Fruit fly (Drosophila melanogaster) whole organism, embryonic: ENCODE measurements around the gene CG15528.
A peak's percentile ranks its signal among the peaks of the same experiment; 100 is the strongest.

Experiments
- ATbp ChIP-seq: fragments of 200-800 bp; sonication (Bioruptor generic); optimal IDR thresholded peaks from 2 replicates; lab custom pipeline; 2017; ENCODE audit warnings: missing biosample characterization, mild to moderate bottlenecking, missing genetic modification characterization, missing genetic modification reagents
- Adf1 ChIP-seq: fragments of 200-800 bp; sonication (Bioruptor generic); IDR thresholded peaks from 2 replicates; pipeline ENCODE4 v1.3.6; 2022; ENCODE audit warnings: missing biosample characterization, missing genetic modification characterization
- Bgb ChIP-seq: fragments of 200-800 bp; sonication (Bioruptor generic); IDR thresholded peaks from 2 replicates; pipeline ENCODE4 v1.3.6; 2022; ENCODE audit warnings: missing biosample characterization, missing genetic modification characterization; ENCODE audit not compliant: partially characterized antibody
- CG11247 ChIP-seq: fragments of 200-800 bp; sonication (Bioruptor generic); IDR thresholded peaks from 2 replicates; pipeline ENCODE4 v1.3.6; 2022; ENCODE audit warnings: missing biosample characterization, missing genetic modification characterization
- CG12299 ChIP-seq: fragments of 200-800 bp; sonication (Bioruptor generic); optimal IDR thresholded peaks from 2 replicates; lab custom pipeline; 2018; ENCODE audit warnings: missing biosample characterization, mild to moderate bottlenecking, missing genetic modification characterization
- CG12659 ChIP-seq: fragments of 200-800 bp; sonication (Bioruptor generic); optimal IDR thresholded peaks from 3 replicates; lab custom pipeline; 2017; ENCODE audit warnings: mild to moderate bottlenecking, missing biosample characterization, missing genetic modification reagents, missing genetic modification characterization
- CG12942 ChIP-seq: fragments of 200-800 bp; sonication (Bioruptor generic); optimal IDR thresholded peaks from 3 replicates; lab custom pipeline; 2016; ENCODE audit warnings: missing biosample characterization, missing genetic modification characterization
- CG13624 ChIP-seq: fragments of 200-800 bp; sonication (Bioruptor generic); optimal IDR thresholded peaks from 2 replicates; lab custom pipeline; 2016; ENCODE audit warnings: missing biosample characterization, missing genetic modification characterization
- CG14014 ChIP-seq: fragments of 200-800 bp; sonication (Bioruptor generic); IDR thresholded peaks from 2 replicates; pipeline ENCODE4 v1.3.6; 2022; ENCODE audit warnings: missing biosample characterization, missing genetic modification characterization
- CG14050 ChIP-seq: fragments of 200-800 bp; sonication (Bioruptor generic); IDR thresholded peaks from 3 replicates; pipeline ENCODE4 v1.3.6; 2022; ENCODE audit warnings: missing biosample characterization, missing genetic modification characterization
- CG18599 ChIP-seq: fragments of 200-800 bp; sonication (Bioruptor generic); optimal IDR thresholded peaks from 3 replicates; lab custom pipeline; 2017; ENCODE audit warnings: missing biosample characterization, missing genetic modification characterization, mild to moderate bottlenecking, moderate library complexity, missing genetic modification reagents
- CG18619 ChIP-seq: fragments of 200-800 bp; sonication (Bioruptor generic); optimal IDR thresholded peaks from 3 replicates; lab custom pipeline; 2017; ENCODE audit warnings: missing biosample characterization, mild to moderate bottlenecking, missing genetic modification characterization
- CG2199 ChIP-seq: fragments of 200-800 bp; sonication (Bioruptor generic); IDR thresholded peaks from 3 replicates; pipeline ENCODE4 v1.3.6; 2022; ENCODE audit warnings: missing biosample characterization, missing genetic modification characterization
- CG2202 ChIP-seq: fragments of 200-800 bp; sonication (Bioruptor generic); optimal IDR thresholded peaks from 2 replicates; lab custom pipeline; 2018; ENCODE audit warnings: missing biosample characterization, mild to moderate bottlenecking, missing genetic modification characterization
- CG4617 ChIP-seq: fragments of 200-800 bp; sonication (Bioruptor generic); optimal IDR thresholded peaks from 3 replicates; lab custom pipeline; 2016; ENCODE audit warnings: missing biosample characterization, missing genetic modification characterization, borderline replicate concordance
- CG7271 ChIP-seq: fragments of 200-800 bp; sonication (Bioruptor generic); optimal IDR thresholded peaks from 2 replicates; lab custom pipeline; 2018; ENCODE audit warnings: missing biosample characterization, mild to moderate bottlenecking, missing genetic modification characterization, moderate library complexity
- CG7357 ChIP-seq: fragments of 200-800 bp; sonication (Bioruptor generic); IDR thresholded peaks from 3 replicates; pipeline ENCODE4 v1.3.6; 2022; ENCODE audit warnings: missing biosample characterization, missing genetic modification characterization
- CG7556 ChIP-seq: fragments of 200-800 bp; sonication (Bioruptor generic); optimal IDR thresholded peaks from 2 replicates; lab custom pipeline; 2017; ENCODE audit warnings: missing biosample characterization, mild to moderate bottlenecking, missing genetic modification characterization
- CG7786 ChIP-seq: fragments of 200-800 bp; sonication (Bioruptor generic); optimal IDR thresholded peaks from 2 replicates; lab custom pipeline; 2016; ENCODE audit warnings: missing biosample characterization, missing genetic modification characterization
- CG7928 ChIP-seq: fragments of 200-800 bp; sonication (Bioruptor generic); optimal IDR thresholded peaks from 2 replicates; lab custom pipeline; 2017; ENCODE audit warnings: missing biosample characterization, mild to moderate bottlenecking, missing genetic modification characterization
- CG7963 ChIP-seq: fragments of 200-800 bp; sonication (Bioruptor generic); IDR thresholded peaks from 3 replicates; pipeline ENCODE4 v1.3.6; 2022; ENCODE audit warnings: missing biosample characterization, missing genetic modification characterization; ENCODE audit not compliant: partially characterized antibody
- CG8924 ChIP-seq: fragments of 200-800 bp; optimal IDR thresholded peaks from 3 replicates; lab custom pipeline; 2019; ENCODE audit warnings: missing biosample characterization, mild to moderate bottlenecking, missing genetic modification characterization, moderate library complexity
- CG9215 ChIP-seq: fragments of 200-800 bp; sonication (Bioruptor generic); IDR thresholded peaks from 2 replicates; pipeline ENCODE4 v1.3.6; 2022; ENCODE audit warnings: missing biosample characterization, missing genetic modification characterization
- CG9437 ChIP-seq: fragments of 200-800 bp; sonication (Bioruptor generic); optimal IDR thresholded peaks from 2 replicates; lab custom pipeline; 2018; ENCODE audit warnings: missing biosample characterization, mild to moderate bottlenecking, missing genetic modification characterization
- D ChIP-seq, 2 experiments: fragments of 200-800 bp in 1 of 2; fragments of >200 bp in 1 of 2; sonication (Bioruptor generic) in 1 of 2; optimal IDR thresholded peaks; 2 replicates in 1 of 2; 3 replicates in 1 of 2; lab custom pipeline; 2017; ENCODE audit warnings: mild to moderate bottlenecking in 1 of 2, missing biosample characterization in 1 of 2, missing genetic modification characterization in 1 of 2, missing genetic modification reagents in 1 of 2
- Dfd ChIP-seq, 2 experiments: fragments of >200 bp; optimal IDR thresholded peaks; 2 replicates each; lab custom pipeline; 2017; ENCODE audit warnings: missing biosample characterization in 2 of 2, missing genetic modification characterization in 2 of 2
- Dll ChIP-seq: fragments of 200-800 bp; sonication (Bioruptor generic); IDR thresholded peaks from 4 replicates; pipeline ENCODE4 v1.3.6; 2022; ENCODE audit warnings: missing biosample characterization, missing genetic modification characterization; ENCODE audit not compliant: partially characterized antibody
- Eip74EF ChIP-seq, 2 experiments: fragments of 200-800 bp in 1 of 2; fragments of >200 bp in 1 of 2; sonication (Bioruptor generic) in 1 of 2; optimal IDR thresholded peaks; 2 replicates each; lab custom pipeline; 2017 to 2019; ENCODE audit warnings: missing biosample characterization in 2 of 2, missing genetic modification characterization in 2 of 2, mild to moderate bottlenecking in 1 of 2, moderate library complexity in 1 of 2
- HLHmδ ChIP-seq: fragments of 200-800 bp; sonication (Bioruptor generic); optimal IDR thresholded peaks from 2 replicates; lab custom pipeline; 2018; ENCODE audit warnings: missing biosample characterization, mild to moderate bottlenecking, missing genetic modification characterization, moderate library complexity
- Hand ChIP-seq: fragments of 200-800 bp; sonication (Bioruptor generic); optimal IDR thresholded peaks from 2 replicates; lab custom pipeline; 2017; ENCODE audit warnings: mild to moderate bottlenecking, missing biosample characterization, missing genetic modification reagents, missing genetic modification characterization
- NfI ChIP-seq: fragments of 200-800 bp; sonication (Bioruptor generic); optimal IDR thresholded peaks from 3 replicates; lab custom pipeline; 2018; ENCODE audit warnings: missing biosample characterization, mild to moderate bottlenecking, missing genetic modification characterization, moderate library complexity
- Poxn ChIP-seq: fragments of 200-800 bp; sonication (Bioruptor generic); IDR thresholded peaks from 2 replicates; pipeline ENCODE4 v1.3.6; 2022; ENCODE audit warnings: missing biosample characterization, missing genetic modification characterization
- ap ChIP-seq: fragments of 200-800 bp; sonication (Bioruptor generic); IDR thresholded peaks from 2 replicates; pipeline ENCODE4 v1.3.6; 2022; ENCODE audit warnings: missing biosample characterization, missing genetic modification characterization
- az2 ChIP-seq: fragments of 200-800 bp; sonication (Bioruptor generic); optimal IDR thresholded peaks from 3 replicates; lab custom pipeline; 2016; ENCODE audit warnings: missing biosample characterization, missing genetic modification characterization
- cato ChIP-seq: fragments of 200-800 bp; sonication (Bioruptor generic); optimal IDR thresholded peaks from 2 replicates; lab custom pipeline; 2016; ENCODE audit warnings: missing biosample characterization, missing genetic modification characterization, borderline replicate concordance
- da ChIP-seq: fragments of 200-800 bp; sonication (Bioruptor generic); optimal IDR thresholded peaks from 2 replicates; lab custom pipeline; 2016; ENCODE audit warnings: missing biosample characterization, missing genetic modification characterization
- disco-r ChIP-seq: fragments of 200-800 bp; sonication (Bioruptor generic); optimal IDR thresholded peaks from 2 replicates; lab custom pipeline; 2016; ENCODE audit warnings: missing biosample characterization, missing genetic modification characterization
- lab ChIP-seq: fragments of 200-800 bp; sonication (Bioruptor generic); optimal IDR thresholded peaks from 3 replicates; lab custom pipeline; 2017; ENCODE audit warnings: missing biosample characterization, missing genetic modification characterization, mild to moderate bottlenecking, moderate library complexity, missing genetic modification reagents
- lbe ChIP-seq: fragments of 200-800 bp; sonication (Bioruptor generic); optimal IDR thresholded peaks from 2 replicates; lab custom pipeline; 2016; ENCODE audit warnings: missing biosample characterization, mild to moderate bottlenecking, missing genetic modification characterization
- prd ChIP-seq, 3 experiments: fragments of >200 bp in 2 of 3; fragments of 200-800 bp in 1 of 3; sonication (Bioruptor generic) in 1 of 3; optimal IDR thresholded peaks in 2 of 3; IDR thresholded peaks in 1 of 3; 2 replicates in 2 of 3; 3 replicates in 1 of 3; pipeline versions ENCODE4 v1.3.6 to Lab custom; 2017 to 2022; ENCODE audit warnings: missing biosample characterization in 1 of 3, missing genetic modification characterization in 1 of 3
- row ChIP-seq: fragments of 200-800 bp; sonication (Bioruptor generic); IDR thresholded peaks from 3 replicates; pipeline ENCODE4 v1.3.6; 2022; ENCODE audit warnings: missing biosample characterization, missing genetic modification characterization
- sc ChIP-seq, 3 experiments: fragments of >200 bp in 2 of 3; fragments of 200-800 bp in 1 of 3; sonication (Bioruptor generic) in 1 of 3; optimal IDR thresholded peaks; 2 replicates in 2 of 3; 3 replicates in 1 of 3; lab custom pipeline; 2017; ENCODE audit warnings: mild to moderate bottlenecking in 1 of 3, missing biosample characterization in 1 of 3, missing genetic modification characterization in 1 of 3, missing genetic modification reagents in 1 of 3
- sisA ChIP-seq: fragments of 200-800 bp; sonication (Bioruptor generic); IDR thresholded peaks from 2 replicates; pipeline ENCODE4 v1.3.6; 2022; ENCODE audit warnings: missing biosample characterization, missing genetic modification characterization
- toy ChIP-seq: fragments of 200-800 bp; sonication (Bioruptor generic); IDR thresholded peaks from 2 replicates; pipeline ENCODE4 v1.3.6; 2022; ENCODE audit warnings: missing biosample characterization, missing genetic modification characterization
- unpg ChIP-seq: fragments of 200-800 bp; sonication (Bioruptor generic); optimal IDR thresholded peaks from 3 replicates; lab custom pipeline; 2018; ENCODE audit warnings: missing biosample characterization, mild to moderate bottlenecking, missing genetic modification characterization, moderate library complexity
- usp ChIP-seq: fragments of >200 bp; optimal IDR thresholded peaks from 2 replicates; lab custom pipeline; 2017; ENCODE audit warnings: missing biosample characterization, missing genetic modification characterization
- vvl ChIP-seq: fragments of 200-800 bp; sonication (Bioruptor generic); IDR thresholded peaks from 2 replicates; pipeline ENCODE4 v1.3.6; 2022; ENCODE audit warnings: missing biosample characterization, missing genetic modification characterization
- wor ChIP-seq: fragments of 200-800 bp; sonication (Bioruptor generic); IDR thresholded peaks from 2 replicates; pipeline ENCODE4 v1.3.6; 2022; ENCODE audit warnings: missing biosample characterization, missing genetic modification characterization

Gene CG15528

DNA sequence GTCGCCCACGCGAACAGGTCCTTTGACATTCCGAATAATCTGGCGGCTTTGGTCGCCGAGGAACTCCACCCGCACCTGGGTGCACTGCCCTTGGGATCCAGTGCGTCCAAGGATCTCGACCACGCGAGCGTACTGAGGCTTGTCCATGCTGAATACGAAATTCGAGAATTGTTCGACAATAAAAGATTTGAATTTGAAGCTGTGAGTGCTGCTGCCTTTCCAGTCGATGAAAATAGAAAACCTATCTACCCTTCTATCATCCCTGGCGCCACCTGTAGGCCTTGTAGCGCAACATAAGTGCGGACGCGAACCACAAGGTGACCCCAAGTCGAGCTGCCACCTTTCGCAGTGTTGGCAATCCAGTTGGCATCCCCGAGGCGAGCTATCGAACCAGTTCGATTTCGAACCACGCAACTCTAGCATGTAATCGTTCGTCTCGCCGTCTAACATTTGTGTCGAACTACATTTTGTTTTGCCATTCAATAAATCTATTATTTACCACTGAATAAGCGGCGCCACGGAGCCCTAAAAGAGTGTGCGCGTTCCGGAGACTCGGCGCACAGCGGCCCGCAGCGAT, 29.4 kb downstream of the CG15528 start, which contains the start of the genes RpS28a and Axn (continued):
- no peak for TF ChIP-seq CG2202
- no peak for TF ChIP-seq CG7357 (GFP tag; lab: Robert Waterston, UW)
- no peak for TF ChIP-seq CG7963 (GFP tag; lab: Robert Waterston, UW)
- peak; percentile 26; the same call in 2 of the 3 replicates for TF ChIP-seq row (GFP tag; lab: Robert Waterston, UW)
- TF ChIP-seq lab (GFP tag; lab: Kevin White, UChicago) = no peak
- peak; percentile 44 for TF ChIP-seq CG12659 (GFP tag; lab: Kevin White, UChicago)
- TF ChIP-seq ATbp = no peak
- TF ChIP-seq cato (GFP tag; lab: Kevin White, UChicago) = no peak
- TF ChIP-seq CG7271 (tag; lab: Kevin White, UChicago) = no peak
- no peak for TF ChIP-seq usp (GFP tag; lab: Kevin White, UChicago)
- TF ChIP-seq toy (GFP tag; lab: Robert Waterston, UW) = no peak
- TF ChIP-seq CG9437 (GFP tag; lab: Kevin White, UChicago) = no peak
- no peak; the same call in 1 of the 2 replicates for TF ChIP-seq Adf1 (GFP tag; lab: Robert Waterston, UW)
- TF ChIP-seq CG4617 (GFP tag; lab: Kevin White, UChicago) = peak; percentile 67
- peak; percentile 7 for TF ChIP-seq CG12299
- TF ChIP-seq CG18599 = no peak
- no peak for TF ChIP-seq az2 (GFP tag; lab: Kevin White, UChicago)
- no peak for TF ChIP-seq lbe (GFP tag; lab: Kevin White, UChicago)
- TF ChIP-seq CG11247 = no peak
- no peak for TF ChIP-seq CG14050
- TF ChIP-seq Bgb (GFP tag; lab: Robert Waterston, UW) = peak; percentile 53
- no peak for TF ChIP-seq Poxn
- TF ChIP-seq CG14014 (GFP tag; lab: Robert Waterston, UW) = no peak
- peak; percentile 33; the same call in 1 of the 2 replicates for TF ChIP-seq sisA
- no peak for TF ChIP-seq CG2199
- no peak for TF ChIP-seq CG12942
- TF ChIP-seq unpg = no peak
- TF ChIP-seq Hand = no peak
- peak; percentile 81 for TF ChIP-seq D (optimal IDR thresholded peaks at IDR 0.05; lab: Kevin White, UChicago)
- TF ChIP-seq D (GFP tag; optimal IDR thresholded peaks at IDR 0.05; lab: Kevin White, UChicago) = no peak
- no peak for TF ChIP-seq CG8924 (tag; lab: Kevin White, UChicago)
- TF ChIP-seq wor (GFP tag; lab: Robert Waterston, UW) = no peak
- no peak for TF ChIP-seq vvl (GFP tag; lab: Robert Waterston, UW)
- TF ChIP-seq CG13624 (GFP tag; lab: Kevin White, UChicago) = peak; percentile 28
- TF ChIP-seq da (GFP tag; lab: Kevin White, UChicago) = no peak
- TF ChIP-seq HLHmδ (GFP tag; lab: Kevin White, UChicago) = peak; percentile 64
- TF ChIP-seq CG7928 (GFP tag; lab: Kevin White, UChicago) = no peak
- no peak for TF ChIP-seq disco-r (GFP tag; lab: Kevin White, UChicago)
- TF ChIP-seq Dfd (GFP tag; optimal IDR thresholded peaks at IDR 0.05; lab: Kevin White, UChicago) = no peak
- TF ChIP-seq ap = no peak
- no peak for TF ChIP-seq CG7556 (GFP tag; lab: Kevin White, UChicago)
- no peak for TF ChIP-seq Eip74EF (GFP tag; optimal IDR thresholded peaks at IDR 0.05; lab: Kevin White, UChicago)
- no peak for TF ChIP-seq CG7786
- no peak for TF ChIP-seq CG9215 (GFP tag; lab: Robert Waterston, UW)
- TF ChIP-seq prd (optimal IDR thresholded peaks at IDR 0.05; lab: Kevin White, UChicago) = no peak
- 0 out of 3 replicates have a peak, but pooled peaks have one; percentile 28 for TF ChIP-seq prd (GFP tag; IDR thresholded peaks at IDR 0.05; lab: Robert Waterston, UW)
- TF ChIP-seq NfI (GFP tag; lab: Kevin White, UChicago) = no peak
- peak; percentile 76; the same call in 3 of the 4 replicates for TF ChIP-seq Dll (GFP tag; lab: Robert Waterston, UW)
- no peak for TF ChIP-seq CG18619 (GFP tag; lab: Kevin White, UChicago)
- TF ChIP-seq sc (optimal IDR thresholded peaks at IDR 0.05; lab: Kevin White, UChicago) = no peak
- no peak for TF ChIP-seq sc (GFP tag; optimal IDR thresholded peaks at IDR 0.05; lab: Kevin White, UChicago)
